Worm (Caenorhabditis elegans) whole organism, late embryonic: Measurements from ENCODE around the gene E02H1.1.

ENCODE experiments used
- C08G9.2 ChIP-seq: sonication (generic microtip); optimal IDR thresholded peaks from 2 replicates; lab custom pipeline; 2016; ENCODE audit warnings: mild to moderate bottlenecking, missing genetic modification characterization, moderate library complexity, missing compliant biosample characterization
- C38D4.7 ChIP-seq: fragments of 200-800 bp; sonication (Bioruptor generic); optimal IDR thresholded peaks from 2 replicates; lab custom pipeline; 2018; ENCODE audit warnings: mild to moderate bottlenecking, missing genetic modification characterization, moderate library complexity, missing compliant biosample characterization
- K09A11.1 ChIP-seq: sonication (generic microtip); optimal IDR thresholded peaks from 2 replicates; lab custom pipeline; 2017; ENCODE audit warnings: antibody characterized with exemption, mild to moderate bottlenecking, missing genetic modification characterization, missing compliant biosample characterization; ENCODE audit not compliant: insufficient read depth
- T23F11.4 ChIP-seq: fragments of 200-800 bp; sonication (Bioruptor generic); optimal IDR thresholded peaks from 2 replicates; lab custom pipeline; 2018; ENCODE audit warnings: mild to moderate bottlenecking, missing genetic modification characterization, missing compliant biosample characterization
- ahr-1 ChIP-seq: sonication (generic microtip); optimal IDR thresholded peaks from 2 replicates; lab custom pipeline; 2016; ENCODE audit warnings: missing genetic modification characterization, missing compliant biosample characterization
- ama-1 ChIP-seq: fragments of 150-350 bp; optimal IDR thresholded peaks from 2 replicates; lab custom pipeline; 2014
- ceh-18 ChIP-seq: sonication (generic microtip); optimal IDR thresholded peaks from 2 replicates; lab custom pipeline; 2016; ENCODE audit warnings: missing genetic modification characterization, missing compliant biosample characterization
- ceh-2 ChIP-seq: sonication (generic microtip); optimal IDR thresholded peaks from 2 replicates; lab custom pipeline; 2016; ENCODE audit warnings: missing genotype, missing genetic modification characterization, missing compliant biosample characterization
- ceh-45 ChIP-seq: fragments of 200-800 bp; sonication (Bioruptor generic); IDR thresholded peaks from 2 replicates; pipeline ENCODE4 v1.3.6; 2022; ENCODE audit warnings: missing genetic modification reagents, missing genetic modification characterization, missing compliant biosample characterization
- ceh-48 ChIP-seq: sonication (generic microtip); optimal IDR thresholded peaks from 2 replicates; lab custom pipeline; 2016; ENCODE audit warnings: missing genetic modification characterization, inconsistent platforms, missing compliant biosample characterization
- ceh-9 ChIP-seq: sonication (generic microtip); optimal IDR thresholded peaks from 2 replicates; lab custom pipeline; 2016; ENCODE audit warnings: mild to moderate bottlenecking, missing genetic modification characterization, inconsistent platforms, missing compliant biosample characterization
- dve-1 ChIP-seq: sonication (generic microtip); optimal IDR thresholded peaks from 2 replicates; lab custom pipeline; 2017; ENCODE audit warnings: antibody characterized with exemption, mild to moderate bottlenecking, missing genetic modification characterization, missing compliant biosample characterization
- elt-4 ChIP-seq: sonication (generic microtip); optimal IDR thresholded peaks from 2 replicates; lab custom pipeline; 2016; ENCODE audit warnings: missing genetic modification characterization, missing compliant biosample characterization
- ets-4 ChIP-seq: sonication (generic microtip); optimal IDR thresholded peaks from 2 replicates; lab custom pipeline; 2016; ENCODE audit warnings: missing genetic modification characterization, missing compliant biosample characterization
- fax-1 ChIP-seq: sonication (generic microtip); optimal IDR thresholded peaks from 2 replicates; lab custom pipeline; 2016; ENCODE audit warnings: missing genotype, missing genetic modification characterization, missing compliant biosample characterization
- fkh-6 ChIP-seq: sonication (generic microtip); optimal IDR thresholded peaks from 2 replicates; lab custom pipeline; 2016; ENCODE audit warnings: missing genetic modification characterization, missing compliant biosample characterization
- gmeb-2 ChIP-seq: sonication (generic microtip); optimal IDR thresholded peaks from 2 replicates; lab custom pipeline; 2016; ENCODE audit warnings: missing genetic modification characterization, inconsistent platforms, missing compliant biosample characterization
- hlh-13 ChIP-seq: fragments of 200-800 bp; sonication (Bioruptor generic); optimal IDR thresholded peaks from 2 replicates; lab custom pipeline; 2018; ENCODE audit warnings: mild to moderate bottlenecking, missing genetic modification characterization, missing compliant biosample characterization
- lim-6 ChIP-seq: sonication (generic microtip); optimal IDR thresholded peaks from 2 replicates; lab custom pipeline; 2016; ENCODE audit warnings: missing genetic modification characterization, missing compliant biosample characterization
- madf-2 ChIP-seq: sonication (generic microtip); optimal IDR thresholded peaks from 2 replicates; lab custom pipeline; 2017; ENCODE audit warnings: missing genetic modification characterization, missing compliant biosample characterization
- mec-3 ChIP-seq: sonication (generic microtip); optimal IDR thresholded peaks from 2 replicates; lab custom pipeline; 2016; ENCODE audit warnings: borderline replicate concordance, missing genetic modification characterization, missing compliant biosample characterization
- nhr-232 ChIP-seq: sonication (generic microtip); optimal IDR thresholded peaks from 2 replicates; lab custom pipeline; 2016; ENCODE audit warnings: missing genetic modification characterization, missing compliant biosample characterization
- npax-4 ChIP-seq: sonication (generic microtip); optimal IDR thresholded peaks from 2 replicates; lab custom pipeline; 2016; ENCODE audit warnings: missing genetic modification characterization, missing compliant biosample characterization
- pha-2 ChIP-seq: sonication (generic microtip); optimal IDR thresholded peaks from 2 replicates; lab custom pipeline; 2017; ENCODE audit warnings: mild to moderate bottlenecking, missing genetic modification characterization, missing compliant biosample characterization
- pros-1 ChIP-seq: fragments of 150-350 bp; optimal IDR thresholded peaks from 2 replicates; lab custom pipeline; 2014; ENCODE audit warnings: missing biosample characterization, missing genetic modification reagents, missing genetic modification characterization
- sox-4 ChIP-seq: sonication (generic microtip); optimal IDR thresholded peaks from 2 replicates; lab custom pipeline; 2017; ENCODE audit warnings: mild to moderate bottlenecking, missing genetic modification characterization, inconsistent platforms, missing compliant biosample characterization
- tbx-2 ChIP-seq: sonication (generic microtip); optimal IDR thresholded peaks from 2 replicates; lab custom pipeline; 2016; ENCODE audit warnings: missing genetic modification characterization, missing compliant biosample characterization
- tbx-7 ChIP-seq: sonication (generic microtip); optimal IDR thresholded peaks from 2 replicates; lab custom pipeline; 2016; ENCODE audit warnings: missing genotype, missing genetic modification characterization, missing compliant biosample characterization
- unc-86 ChIP-seq: sonication (generic microtip); optimal IDR thresholded peaks from 2 replicates; lab custom pipeline; 2016; ENCODE audit warnings: missing genetic modification characterization, missing compliant biosample characterization
- ztf-16 ChIP-seq: sonication (generic microtip); optimal IDR thresholded peaks from 2 replicates; lab custom pipeline; 2017; ENCODE audit warnings: missing genetic modification characterization, missing compliant biosample characterization

Gene E02H1.1

ce11 chrII:9542785-9543184 is 48.2 kb downstream of the E02H1.1 start, which contains the start of gene sra-4:
sra-4 (minus strand) TSS chrII:9542885.
- TF ChIP-seq ceh-18 (tag; lab: Kevin White, UChicago) (no peak), ceh-48 (tag; lab: Kevin White, UChicago) (no peak), ahr-1 (no peak), K09A11.1 (tag; lab: Kevin White, UChicago) (no peak), T23F11.4 (GFP tag; lab: Kevin White, UChicago) (no peak), mec-3 (no peak), unc-86 (no peak), pros-1 (tag; lab: Kevin White, UChicago) (no peak), ceh-2 (tag; lab: Kevin White, UChicago) (no peak), ets-4 (no peak), pha-2 (no peak), C38D4.7 (no peak), nhr-232 (tag; lab: Kevin White, UChicago) (no peak), gmeb-2 (tag; lab: Kevin White, UChicago) (no peak), npax-4 (no peak), C08G9.2 (no peak), tbx-2 (tag; lab: Kevin White, UChicago) (no peak), fkh-6 (tag; lab: Kevin White, UChicago) (no peak), fax-1 (tag; lab: Kevin White, UChicago) (no peak), elt-4 (tag; lab: Kevin White, UChicago) (no peak)

- TF ChIP-seq dve-1 (tag; lab: Kevin White, UChicago) (no peak), hlh-13 (no peak), npax-4 (no peak), sox-4 (tag; lab: Kevin White, UChicago) (no peak), madf-2 (no peak), ceh-9 (tag; lab: Kevin White, UChicago) (no peak), gmeb-2 (tag; lab: Kevin White, UChicago) (no peak), lim-6 (no peak), tbx-7 (no peak), ztf-16 (tag; lab: Kevin White, UChicago) (no peak), ceh-45 (GFP tag; lab: Robert Waterston, UW) (no peak), ama-1 (lab: Kevin White, UChicago) (no peak)
- TF ChIP-seq, all 69 proteins: peak for 0
Measured at ce11 chrII:9540723-9541122, 50.2 kb downstream of the E02H1.1 start, which contains the start of gene sra-3. sra-3 (minus strand) TSS chrII:9540823.
